Fruit fly (Drosophila melanogaster): ENCODE results near the gene CG13445.
A peak's percentile ranks its signal among the peaks of the same experiment; 100 is the strongest.

CG13445 gene

dm6 chr3L:15837209-15837608 lies 27.9 kb downstream of the CG13445 start, which contains the start of gene CG15715 (continued):
- TF ChIP-seq eve (GFP tag; optimal IDR thresholded peaks at IDR 0.05) (peak in 1 of 2 experiments; percentile 69), bbx (GFP tag; IDR thresholded peaks at IDR 0.05; ENCODE audit: partially characterized antibody) (peak; percentile 42; the same call in 1 of the 2 replicates), CG11093 (GFP tag; IDR thresholded peaks at IDR 0.05) (no peak), Usf (GFP tag; optimal IDR thresholded peaks at IDR 0.05) (no peak), exex (tag; optimal IDR thresholded peaks at IDR 0.05) (peak; percentile 25), B-H1 (GFP tag; IDR thresholded peaks at IDR 0.05) (no peak), E2f2 (GFP tag; IDR thresholded peaks at IDR 0.05) (peak; percentile 44; the same call in 1 of the 2 replicates), grau (tag; optimal IDR thresholded peaks at IDR 0.05) (peak; percentile 32), NC2β (GFP tag; optimal IDR thresholded peaks at IDR 0.05) (no peak), caup (GFP tag; optimal IDR thresholded peaks at IDR 0.05; ENCODE audit: severe bottlenecking) (no peak), CG4282 (GFP tag; optimal IDR thresholded peaks at IDR 0.05) (no peak), CG3847 (GFP tag; IDR thresholded peaks at IDR 0.05) (peak; percentile 49), HmgZ (tag; optimal IDR thresholded peaks at IDR 0.05) (peak; percentile 62), CG7745 (tag; optimal IDR thresholded peaks at IDR 0.05) (no peak), gro (GFP tag; optimal IDR thresholded peaks at IDR 0.05) (peak; percentile 21), D19B (GFP tag; optimal IDR thresholded peaks at IDR 0.05) (no peak), Ets97D (GFP tag; optimal IDR thresholded peaks at IDR 0.05) (peak; percentile 77), Hand (GFP tag; optimal IDR thresholded peaks at IDR 0.05) (no peak), B-H2 (GFP tag; optimal IDR thresholded peaks at IDR 0.05) (peak; percentile 18), ewg (GFP tag; optimal IDR thresholded peaks at IDR 0.05) (no peak), CG17802 (tag; optimal IDR thresholded peaks at IDR 0.05) (no peak), luna (GFP tag; optimal IDR thresholded peaks at IDR 0.05) (no peak), CG2116 (GFP tag; optimal IDR thresholded peaks at IDR 0.05) (peak; percentile 49), CG14710 (tag; optimal IDR thresholded peaks at IDR 0.05) (peak; percentile 66), gem (tag; optimal IDR thresholded peaks at IDR 0.05) (peak; percentile 13), nmo (GFP tag; optimal IDR thresholded peaks at IDR 0.05) (peak; percentile 57), CG8924 (tag; optimal IDR thresholded peaks at IDR 0.05) (peak; percentile 9), Max (GFP tag; optimal IDR thresholded peaks at IDR 0.05) (peak; percentile 36), CG1603 (tag; optimal IDR thresholded peaks at IDR 0.05) (peak; percentile 83), usp (GFP tag; optimal IDR thresholded peaks at IDR 0.05) (no peak), pho (GFP tag; optimal IDR thresholded peaks at IDR 0.05) (peak; percentile 9), CG17829 (tag; optimal IDR thresholded peaks at IDR 0.05) (peak; percentile 50), chn (GFP tag; optimal IDR thresholded peaks at IDR 0.05) (no peak), CHES-1-like (GFP tag; optimal IDR thresholded peaks at IDR 0.05) (peak; percentile 48), CG12391 (tag; optimal IDR thresholded peaks at IDR 0.05) (peak; percentile 41), chm (GFP tag; IDR thresholded peaks at IDR 0.05) (0 out of 2 replicates have a peak, but pooled peaks have one; percentile 39), Sin3A (optimal IDR thresholded peaks at IDR 0.05) (no peak), CG8089 (GFP tag; optimal IDR thresholded peaks at IDR 0.05) (peak; percentile 71), Myb (GFP tag; optimal IDR thresholded peaks at IDR 0.05) (peak; percentile 97), CG15514 (GFP tag; optimal IDR thresholded peaks at IDR 0.05) (peak; percentile 55), z (GFP tag; IDR thresholded peaks at IDR 0.05) (no peak), YL-1 (GFP tag; optimal IDR thresholded peaks at IDR 0.05) (peak; percentile 48), sqz (GFP tag; optimal IDR thresholded peaks at IDR 0.05) (no peak), Dp (GFP tag; optimal IDR thresholded peaks at IDR 0.05) (peak; percentile 46), twi (tag; optimal IDR thresholded peaks at IDR 0.05) (peak; percentile 50), CG11456 (GFP tag; IDR thresholded peaks at IDR 0.05) (no peak), ATbp (GFP tag; optimal IDR thresholded peaks at IDR 0.05) (no peak), bcd (GFP tag; optimal IDR thresholded peaks at IDR 0.05) (peak; percentile 19), pita (GFP tag; optimal IDR thresholded peaks at IDR 0.05) (peak; percentile 77), trem (tag; optimal IDR thresholded peaks at IDR 0.05) (peak; percentile 73), CoRest (tag; optimal IDR thresholded peaks at IDR 0.05) (peak; percentile 43)
